Fruit fly (Drosophila melanogaster) whole organism: ENCODE results near the gene aly.
A peak's percentile ranks its signal among the peaks of the same experiment; 100 is the strongest.

Experiments
- CG8478 ChIP-seq: fragments of >200 bp; optimal IDR thresholded peaks from 2 replicates; lab custom pipeline; 2018; ENCODE audit warnings: inconsistent platforms
- Dll ChIP-seq: fragments of >200 bp; optimal IDR thresholded peaks from 2 replicates; lab custom pipeline; 2017
- EcR ChIP-seq, 2 experiments: fragments of >200 bp; optimal IDR thresholded peaks; 2 replicates each; lab custom pipeline; 2017; ENCODE audit warnings: missing biosample characterization in 2 of 2, missing genetic modification characterization in 2 of 2, missing genetic modification reagents in 2 of 2
- pan ChIP-seq: fragments of >200 bp; optimal IDR thresholded peaks from 2 replicates; lab custom pipeline; 2017
- psq ChIP-seq: fragments of >200 bp; optimal IDR thresholded peaks from 2 replicates; lab custom pipeline; 2017
- usp ChIP-seq: fragments of >200 bp; optimal IDR thresholded peaks from 2 replicates; lab custom pipeline; 2017; ENCODE audit warnings: missing biosample characterization, missing genetic modification characterization, mixed read lengths

aly gene

dm6 chr3L:3026421-3026820 is at the start of gene aly:
TSS of gene aly (minus strand) at chr3L:3026521.
- TF ChIP-seq EcR (GFP tag; optimal IDR thresholded peaks at IDR 0.05; lab: Kevin White, UChicago) (no peak), CG8478 (no peak), usp (no peak), pan (lab: Kevin White, UChicago) (no peak), Dll (lab: Kevin White, UChicago) (no peak), psq (no peak)

- TF ChIP-seq usp (no peak), pan (lab: Kevin White, UChicago) (no peak), Dll (lab: Kevin White, UChicago) (no peak), EcR (GFP tag; optimal IDR thresholded peaks at IDR 0.05; lab: Kevin White, UChicago) (no peak), psq (no peak), CG8478 (no peak)
These were observed 48.5 kb upstream of the aly start for dm6 chr3L:3074805-3075204.

dm6 chr3L:3074380-3074779 is 48.1 kb upstream of the aly start:
- TF ChIP-seq psq (no peak), Dll (lab: Kevin White, UChicago) (no peak), EcR (GFP tag; optimal IDR thresholded peaks at IDR 0.05; lab: Kevin White, UChicago) (no peak), CG8478 (no peak), pan (lab: Kevin White, UChicago) (no peak), usp (no peak)

dm6 chr3L:3073460-3073859 is 47.1 kb upstream of the aly start:
- TF ChIP-seq Dll (lab: Kevin White, UChicago) (no peak), pan (lab: Kevin White, UChicago) (no peak), usp (no peak), EcR (GFP tag; optimal IDR thresholded peaks at IDR 0.05; lab: Kevin White, UChicago) (no peak), CG8478 (no peak), psq (no peak)

- TF ChIP-seq psq (no peak), CG8478 (no peak), usp (no peak), EcR (GFP tag; optimal IDR thresholded peaks at IDR 0.05; lab: Kevin White, UChicago) (no peak), pan (lab: Kevin White, UChicago) (no peak), Dll (lab: Kevin White, UChicago) (no peak)
These were observed 45.6 kb upstream of the aly start for dm6 chr3L:3071675-3072583.

dm6 chr3L:3070274-3071204 is 44.2 kb upstream of the aly start, which contains the start of the genes CG32486 and PAN3:
TSS of gene CG32486 (minus strand) at chr3L:3070839.
TSS of gene PAN3 (plus strand) at chr3L:3071133.
- no peak for TF ChIP-seq usp
- no peak for TF ChIP-seq CG8478
- no peak for TF ChIP-seq EcR (GFP tag; optimal IDR thresholded peaks at IDR 0.05; lab: Kevin White, UChicago)
- no peak for TF ChIP-seq pan (lab: Kevin White, UChicago)
- no peak for TF ChIP-seq psq
- TF ChIP-seq Dll (lab: Kevin White, UChicago), result no peak

dm6 chr3L:3069774-3070173 is 43.5 kb upstream of the aly start:
- no peak for TF ChIP-seq usp
- TF ChIP-seq CG8478, result peak; percentile 36

- TF ChIP-seq usp (no peak), CG8478 (peak; percentile 7)
These were observed 34.0 kb upstream of the aly start for dm6 chr3L:3060054-3060979.

- peak in 1 of 2 experiments; percentile 57 for TF ChIP-seq EcR (GFP tag; optimal IDR thresholded peaks at IDR 0.05; lab: Kevin White, UChicago)
- TF ChIP-seq psq, result no peak
- no peak for TF ChIP-seq usp
- no peak for TF ChIP-seq CG8478
- no peak for TF ChIP-seq pan (lab: Kevin White, UChicago)
These were observed 32.9 kb upstream of the aly start for dm6 chr3L:3058970-3059883.

dm6 chr3L:3054851-3055250 is 28.5 kb upstream of the aly start, which contains the start of gene CG16753:
TSS of gene CG16753 (plus strand) at chr3L:3055079.
- TF ChIP-seq CG8478, result no peak
- no peak for TF ChIP-seq Dll (lab: Kevin White, UChicago)
- TF ChIP-seq EcR (GFP tag; optimal IDR thresholded peaks at IDR 0.05; lab: Kevin White, UChicago), result no peak
- TF ChIP-seq pan (lab: Kevin White, UChicago), result no peak
- TF ChIP-seq psq, result no peak
- TF ChIP-seq usp, result no peak

- TF ChIP-seq pan (lab: Kevin White, UChicago) (no peak), CG8478 (no peak), psq (no peak), Dll (lab: Kevin White, UChicago) (no peak), EcR (GFP tag; optimal IDR thresholded peaks at IDR 0.05; lab: Kevin White, UChicago) (no peak), usp (no peak)
These were observed 27.8 kb upstream of the aly start for dm6 chr3L:3054099-3054498.
